Worm (Caenorhabditis elegans) whole organism, late embryonic: ENCODE results near the gene C02F12.5.

Experiments used
- ahr-1 ChIP-seq: sonication (generic microtip); optimal IDR thresholded peaks from 2 replicates; lab custom pipeline; 2016; ENCODE audit warnings: missing genetic modification characterization, missing compliant biosample characterization
- ama-1 ChIP-seq: fragments of 150-350 bp; optimal IDR thresholded peaks from 2 replicates; lab custom pipeline; 2014
- ceh-24 ChIP-seq: sonication (generic microtip); optimal IDR thresholded peaks from 2 replicates; lab custom pipeline; 2016; ENCODE audit warnings: mild to moderate bottlenecking, missing genetic modification characterization, missing compliant biosample characterization
- ceh-31 ChIP-seq: sonication (generic microtip); optimal IDR thresholded peaks from 2 replicates; lab custom pipeline; 2016; ENCODE audit warnings: missing genetic modification characterization, missing compliant biosample characterization
- ceh-34 ChIP-seq: sonication (generic microtip); optimal IDR thresholded peaks from 2 replicates; lab custom pipeline; 2016; ENCODE audit warnings: mild to moderate bottlenecking, missing genetic modification characterization, missing compliant biosample characterization
- eyg-1 ChIP-seq: sonication (generic microtip); optimal IDR thresholded peaks from 2 replicates; lab custom pipeline; 2016; ENCODE audit warnings: missing genotype, missing genetic modification characterization, missing compliant biosample characterization
- nfya-1 ChIP-seq: sonication (generic microtip); optimal IDR thresholded peaks from 2 replicates; lab custom pipeline; 2017; ENCODE audit warnings: missing genetic modification characterization, mild to moderate bottlenecking, missing compliant biosample characterization, antibody characterized with exemption, moderate library complexity
- nhr-11 ChIP-seq: fragments of 150-350 bp; optimal IDR thresholded peaks from 2 replicates; lab custom pipeline; 2014; ENCODE audit warnings: missing biosample characterization, missing genetic modification characterization
- pag-3 ChIP-seq: sonication (generic microtip); optimal IDR thresholded peaks from 2 replicates; lab custom pipeline; 2016; ENCODE audit warnings: missing compliant biosample characterization, missing genetic modification characterization, borderline replicate concordance
- ref-2 ChIP-seq: sonication (generic microtip); optimal IDR thresholded peaks from 2 replicates; lab custom pipeline; 2016; ENCODE audit warnings: missing genetic modification characterization, missing compliant biosample characterization
- ztf-16 ChIP-seq: sonication (generic microtip); optimal IDR thresholded peaks from 2 replicates; lab custom pipeline; 2017; ENCODE audit warnings: missing genetic modification characterization, missing compliant biosample characterization

DNA sequence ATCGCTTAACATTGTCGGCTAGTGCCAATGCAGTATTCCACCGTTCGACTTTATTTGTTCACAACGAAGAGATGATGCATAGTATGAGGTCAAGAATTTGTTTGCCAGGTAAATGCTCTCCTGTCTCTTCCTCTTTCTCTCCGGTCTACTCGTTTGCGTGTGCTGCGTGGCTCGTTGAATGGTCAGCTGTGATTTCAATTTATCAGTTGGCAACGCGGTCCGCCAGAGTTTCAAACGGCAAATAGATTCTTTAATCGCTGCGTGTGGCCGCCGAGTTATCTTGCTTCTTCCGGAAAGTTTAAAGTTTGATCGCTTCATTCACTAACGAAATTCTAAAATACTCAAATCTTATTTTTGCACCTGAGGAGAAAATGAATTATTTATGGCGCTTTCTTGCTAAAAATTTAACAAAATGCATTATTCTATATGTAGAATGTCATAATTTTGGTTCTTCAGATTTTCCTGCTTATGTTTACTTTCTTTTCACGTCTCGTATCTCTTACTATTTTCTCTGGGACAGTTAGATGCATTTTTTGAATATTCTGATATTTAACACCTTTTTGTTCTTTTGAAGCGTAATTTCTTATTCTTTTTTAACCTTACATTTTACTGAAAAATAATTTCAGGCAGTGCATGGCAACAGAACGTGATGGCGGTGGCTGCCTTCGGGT lies 8.8 kb upstream of the C02F12.5 start, which contains the start of gene tsp-17:
- TF ChIP-seq pag-3 (no peak), ztf-16 (no peak), ahr-1 (tag; lab: Kevin White, UChicago) (no peak), eyg-1 (tag; lab: Kevin White, UChicago) (no peak), ref-2 (no peak), nfya-1 (tag; lab: Kevin White, UChicago) (no peak), ama-1 (no peak), ceh-31 (tag; lab: Kevin White, UChicago) (no peak), nhr-11 (tag; lab: Kevin White, UChicago) (no peak), ceh-24 (no peak), ceh-34 (no peak)
